Comparison of ENCODE assay signal across 1 fruit fly cellular context in the genomic region with DNA sequence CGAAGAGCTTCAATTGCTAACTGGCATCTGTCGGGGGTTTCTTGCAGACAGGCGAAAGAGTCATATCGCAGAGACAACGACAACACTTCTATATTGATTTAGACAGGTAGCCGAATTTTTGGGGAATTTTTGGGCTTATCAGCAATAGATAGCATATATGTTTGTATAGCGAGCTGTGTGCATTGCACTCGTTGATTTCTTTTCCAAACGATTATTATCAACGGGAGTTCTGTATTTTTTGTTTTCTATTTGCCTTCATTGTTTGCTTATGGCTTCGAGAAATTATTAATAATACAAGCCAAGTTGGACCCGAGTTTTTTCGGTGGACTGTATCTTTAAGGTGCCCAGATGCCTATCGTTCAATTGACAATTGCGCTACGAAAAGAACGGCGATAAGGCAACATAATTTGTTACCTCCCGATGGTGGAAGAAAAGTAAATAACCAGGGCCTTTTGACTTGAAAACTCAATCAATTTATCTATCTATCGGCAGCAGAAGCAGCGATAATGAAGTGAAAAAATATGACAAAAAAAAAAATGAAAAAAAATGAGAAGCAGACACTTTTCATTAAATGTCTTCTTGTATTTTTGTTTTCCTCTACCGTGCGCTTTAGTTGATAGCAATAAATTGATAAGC.
TF ChIP-seq lines count a peak whose summit lies in the region.

No protein-coding gene starts in this region.

TF ChIP-seq in whole organism, embryonic, 481 proteins besides CTCF, POLR2A, EP300 and RAD21 (continued from another document and continues in another):
- TF ChIP-seq CG2202 (tag; optimal IDR thresholded peaks at IDR 0.05; lab: Kevin White, UChicago) (peak; percentile 65), CrebB (tag; optimal IDR thresholded peaks at IDR 0.05; lab: Kevin White, UChicago) (no peak), CG12659 (GFP tag; optimal IDR thresholded peaks at IDR 0.05; lab: Kevin White, UChicago) (no peak), bbx (GFP tag; IDR thresholded peaks at IDR 0.05; lab: Robert Waterston, UW; ENCODE audit: partially characterized antibody) (no peak), CG4854 (GFP tag; optimal IDR thresholded peaks at IDR 0.05; lab: Kevin White, UChicago) (no peak), zen (tag; optimal IDR thresholded peaks at IDR 0.05; lab: Kevin White, UChicago) (peak; percentile 4), CG4360 (GFP tag; IDR thresholded peaks at IDR 0.05; lab: Robert Waterston, UW) (no peak), CG10979 (tag; optimal IDR thresholded peaks at IDR 0.05; lab: Kevin White, UChicago) (no peak), klu (GFP tag; IDR thresholded peaks at IDR 0.05; lab: Robert Waterston, UW) (no peak), CG32767 (GFP tag; IDR thresholded peaks at IDR 0.05; lab: Robert Waterston, UW) (no peak), unpg (GFP tag; optimal IDR thresholded peaks at IDR 0.05; lab: Kevin White, UChicago) (peak; percentile 4), Side (GFP tag; optimal IDR thresholded peaks at IDR 0.05; lab: Kevin White, UChicago) (peak; percentile 30), CG1233 (GFP tag; optimal IDR thresholded peaks at IDR 0.05; lab: Kevin White, UChicago) (peak; percentile 39), mirr (GFP tag; optimal IDR thresholded peaks at IDR 0.05; lab: Kevin White, UChicago) (no peak), Mes4 (GFP tag; optimal IDR thresholded peaks at IDR 0.05; lab: Kevin White, UChicago) (no peak), vnd (GFP tag; IDR thresholded peaks at IDR 0.05; lab: Robert Waterston, UW; ENCODE audit: partially characterized antibody) (0 out of 3 replicates have a peak, but pooled peaks have one; percentile 8), salm (tag; optimal IDR thresholded peaks at IDR 0.05; lab: Kevin White, UChicago) (peak; percentile 54), Atf-2 (GFP tag; optimal IDR thresholded peaks at IDR 0.05; lab: Kevin White, UChicago) (no peak), Ssrp (tag; optimal IDR thresholded peaks at IDR 0.05; lab: Kevin White, UChicago) (no peak), peb (GFP tag; IDR thresholded peaks at IDR 0.05; lab: Robert Waterston, UW) (no peak), Xbp1 (GFP tag; optimal IDR thresholded peaks at IDR 0.05; lab: Kevin White, UChicago) (no peak), jigr1 (GFP tag; IDR thresholded peaks at IDR 0.05; lab: Robert Waterston, UW) (no peak), CG8388 (GFP tag; optimal IDR thresholded peaks at IDR 0.05; lab: Kevin White, UChicago) (peak; percentile 3), sna (GFP tag; IDR thresholded peaks at IDR 0.05; lab: Robert Waterston, UW; ENCODE audit: partially characterized antibody) (no peak), NFAT (GFP tag; IDR thresholded peaks at IDR 0.05; lab: Robert Waterston, UW) (no peak), gsb (GFP tag; IDR thresholded peaks at IDR 0.05; lab: Robert Waterston, UW) (no peak), trem (tag; optimal IDR thresholded peaks at IDR 0.05; lab: Kevin White, UChicago) (no peak), amos (GFP tag; IDR thresholded peaks at IDR 0.05; lab: Robert Waterston, UW; ENCODE audit: partially characterized antibody) (no peak), CG8281 (tag; optimal IDR thresholded peaks at IDR 0.05; lab: Kevin White, UChicago) (peak; percentile 0), prd (optimal IDR thresholded peaks at IDR 0.05; lab: Kevin White, UChicago) (no peak), prd (GFP tag; IDR thresholded peaks at IDR 0.05; lab: Robert Waterston, UW) (no peak), CG9817 (tag; optimal IDR thresholded peaks at IDR 0.05; lab: Kevin White, UChicago) (no peak), sug (tag; optimal IDR thresholded peaks at IDR 0.05; lab: Kevin White, UChicago) (no peak), kay (GFP tag; optimal IDR thresholded peaks at IDR 0.05; lab: Kevin White, UChicago) (no peak), Antp (GFP tag; optimal IDR thresholded peaks at IDR 0.05; lab: Kevin White, UChicago) (no peak), CG3847 (GFP tag; IDR thresholded peaks at IDR 0.05; lab: Robert Waterston, UW) (no peak), maf-S (GFP tag; optimal IDR thresholded peaks at IDR 0.05; lab: Kevin White, UChicago) (no peak), CG4424 (GFP tag; optimal IDR thresholded peaks at IDR 0.05; lab: Kevin White, UChicago) (no peak), D (optimal IDR thresholded peaks at IDR 0.05; lab: Kevin White, UChicago) (no peak), D (GFP tag; optimal IDR thresholded peaks at IDR 0.05; lab: Kevin White, UChicago) (peak; percentile 35), gfzf (GFP tag; optimal IDR thresholded peaks at IDR 0.05; lab: Kevin White, UChicago) (no peak), CG17328 (GFP tag; IDR thresholded peaks at IDR 0.05; lab: Robert Waterston, UW) (0 out of 2 replicates have a peak, but pooled peaks have one; percentile 10), abd-A (tag; optimal IDR thresholded peaks at IDR 0.05; lab: Kevin White, UChicago) (no peak), sens-2 (GFP tag; IDR thresholded peaks at IDR 0.05; lab: Robert Waterston, UW) (no peak; the same call in 1 of the 2 replicates), stc (GFP tag; IDR thresholded peaks at IDR 0.05; lab: Robert Waterston, UW) (no peak), CG18764 (GFP tag; optimal IDR thresholded peaks at IDR 0.05; lab: Kevin White, UChicago) (peak; percentile 23), CG4617 (GFP tag; optimal IDR thresholded peaks at IDR 0.05; lab: Kevin White, UChicago; ENCODE audit: borderline replicate concordance) (no peak), slp2 (GFP tag; optimal IDR thresholded peaks at IDR 0.05; lab: Kevin White, UChicago) (peak; percentile 2), CG12942 (GFP tag; optimal IDR thresholded peaks at IDR 0.05; lab: Kevin White, UChicago) (no peak), repo (GFP tag; optimal IDR thresholded peaks at IDR 0.05; lab: Kevin White, UChicago) (no peak), Mrtf (GFP tag; IDR thresholded peaks at IDR 0.05; lab: Robert Waterston, UW) (no peak), Bgb (GFP tag; IDR thresholded peaks at IDR 0.05; lab: Robert Waterston, UW; ENCODE audit: partially characterized antibody) (no peak), BtbVII (GFP tag; optimal IDR thresholded peaks at IDR 0.05; lab: Kevin White, UChicago) (peak; percentile 22), ci (GFP tag; IDR thresholded peaks at IDR 0.05; lab: Robert Waterston, UW) (0 out of 3 replicates have a peak, but pooled peaks have one; percentile 50), TFAM (GFP tag; optimal IDR thresholded peaks at IDR 0.05; lab: Kevin White, UChicago) (no peak), Blimp-1 (GFP tag; optimal IDR thresholded peaks at IDR 0.05; lab: Kevin White, UChicago) (peak; percentile 11), sim (GFP tag; IDR thresholded peaks at IDR 0.05; lab: Robert Waterston, UW) (no peak), crp (GFP tag; optimal IDR thresholded peaks at IDR 0.05; lab: Kevin White, UChicago) (no peak), Fer3 (tag; optimal IDR thresholded peaks at IDR 0.05; lab: Kevin White, UChicago) (no peak), Adf1 (GFP tag; IDR thresholded peaks at IDR 0.05; lab: Robert Waterston, UW) (no peak), danr (GFP tag; IDR thresholded peaks at IDR 0.05; lab: Robert Waterston, UW) (no peak), CG6813 (GFP tag; optimal IDR thresholded peaks at IDR 0.05; lab: Kevin White, UChicago) (peak; percentile 22), CG10654 (GFP tag; optimal IDR thresholded peaks at IDR 0.05; lab: Kevin White, UChicago) (no peak), CG33557 (GFP tag; optimal IDR thresholded peaks at IDR 0.05; lab: Kevin White, UChicago) (peak; percentile 82), CG18619 (GFP tag; optimal IDR thresholded peaks at IDR 0.05; lab: Kevin White, UChicago) (peak; percentile 37), CG12219 (GFP tag; optimal IDR thresholded peaks at IDR 0.05; lab: Kevin White, UChicago) (no peak), MBD-R2 (GFP tag; IDR thresholded peaks at IDR 0.05; lab: Robert Waterston, UW) (no peak), kni (GFP tag; optimal IDR thresholded peaks at IDR 0.05; lab: Kevin White, UChicago) (peak; percentile 76), Lhr (GFP tag; optimal IDR thresholded peaks at IDR 0.05; lab: Kevin White, UChicago) (peak; percentile 12), Hmx (GFP tag; optimal IDR thresholded peaks at IDR 0.05; lab: Kevin White, UChicago) (no peak), dati (GFP tag; IDR thresholded peaks at IDR 0.05; lab: Robert Waterston, UW) (no peak), chm (GFP tag; IDR thresholded peaks at IDR 0.05; lab: Robert Waterston, UW) (peak; percentile 51), wek (GFP tag; optimal IDR thresholded peaks at IDR 0.05; lab: Kevin White, UChicago) (peak; percentile 47), insv (GFP tag; optimal IDR thresholded peaks at IDR 0.05; lab: Kevin White, UChicago) (no peak), sd (tag; optimal IDR thresholded peaks at IDR 0.05; lab: Kevin White, UChicago) (peak; percentile 38), CG10543 (GFP tag; optimal IDR thresholded peaks at IDR 0.05; lab: Kevin White, UChicago) (peak; percentile 32), Dad (GFP tag; optimal IDR thresholded peaks at IDR 0.05; lab: Kevin White, UChicago) (no peak), gce (GFP tag; IDR thresholded peaks at IDR 0.05; lab: Robert Waterston, UW) (no peak), fd3F (GFP tag; optimal IDR thresholded peaks at IDR 0.05; lab: Kevin White, UChicago) (no peak), Med (GFP tag; lab: Kevin White, UChicago) (no peak), gt (GFP tag; IDR thresholded peaks at IDR 0.05; lab: Robert Waterston, UW) (no peak), CkIIα-i1 (GFP tag; IDR thresholded peaks at IDR 0.05; lab: Robert Waterston, UW) (no peak), gsb-n (tag; optimal IDR thresholded peaks at IDR 0.05; lab: Kevin White, UChicago) (peak; percentile 43), CG6654 (GFP tag; optimal IDR thresholded peaks at IDR 0.05; lab: Kevin White, UChicago) (no peak), disco-r (GFP tag; optimal IDR thresholded peaks at IDR 0.05; lab: Kevin White, UChicago) (no peak), Vsx1 (GFP tag; optimal IDR thresholded peaks at IDR 0.05; lab: Kevin White, UChicago) (peak; percentile 57), nerfin-1 (tag; optimal IDR thresholded peaks at IDR 0.05; lab: Kevin White, UChicago) (peak; percentile 20), hth (optimal IDR thresholded peaks at IDR 0.05; lab: Kevin White, UChicago) (no peak), CG6254 (GFP tag; optimal IDR thresholded peaks at IDR 0.05; lab: Kevin White, UChicago) (peak; percentile 58), ERR (GFP tag; optimal IDR thresholded peaks at IDR 0.05; lab: Kevin White, UChicago) (no peak), dimm (GFP tag; IDR thresholded peaks at IDR 0.05; lab: Robert Waterston, UW) (no peak), z (GFP tag; IDR thresholded peaks at IDR 0.05; lab: Robert Waterston, UW) (no peak; the same call in 2 of the 3 replicates), CG3407 (GFP tag; optimal IDR thresholded peaks at IDR 0.05; lab: Kevin White, UChicago) (peak; percentile 49), CG13424 (tag; optimal IDR thresholded peaks at IDR 0.05; lab: Kevin White, UChicago) (peak; percentile 13), CG14710 (tag; optimal IDR thresholded peaks at IDR 0.05; lab: Kevin White, UChicago) (peak; percentile 37), CG7372 (GFP tag; IDR thresholded peaks at IDR 0.05; lab: Robert Waterston, UW) (no peak), CG10274 (GFP tag; optimal IDR thresholded peaks at IDR 0.05; lab: Kevin White, UChicago) (no peak), Oaz (GFP tag; IDR thresholded peaks at IDR 0.05; lab: Robert Waterston, UW) (no peak), grau (tag; optimal IDR thresholded peaks at IDR 0.05; lab: Kevin White, UChicago) (no peak), tio (GFP tag; optimal IDR thresholded peaks at IDR 0.05; lab: Kevin White, UChicago) (no peak), pfk (GFP tag; optimal IDR thresholded peaks at IDR 0.05; lab: Kevin White, UChicago) (no peak), CG18262 (tag; optimal IDR thresholded peaks at IDR 0.05; lab: Kevin White, UChicago) (peak; percentile 36), nmo (GFP tag; optimal IDR thresholded peaks at IDR 0.05; lab: Kevin White, UChicago) (no peak), Kr (GFP tag; optimal IDR thresholded peaks at IDR 0.05; lab: Kevin White, UChicago) (peak; percentile 79), CG34224 (GFP tag; IDR thresholded peaks at IDR 0.05; lab: Robert Waterston, UW; ENCODE audit: partially characterized antibody) (no peak), CG10366 (GFP tag; IDR thresholded peaks at IDR 0.05; lab: Robert Waterston, UW) (no peak), org-1 (GFP tag; optimal IDR thresholded peaks at IDR 0.05; lab: Kevin White, UChicago) (no peak), Drgx (GFP tag; IDR thresholded peaks at IDR 0.05; lab: Robert Waterston, UW) (no peak), pho (GFP tag; optimal IDR thresholded peaks at IDR 0.05; lab: Kevin White, UChicago) (no peak), corto (GFP tag; optimal IDR thresholded peaks at IDR 0.05; lab: Kevin White, UChicago) (no peak), unc-4 (GFP tag; IDR thresholded peaks at IDR 0.05; lab: Robert Waterston, UW; ENCODE audit: partially characterized antibody) (no peak), NC2β (GFP tag; optimal IDR thresholded peaks at IDR 0.05; lab: Kevin White, UChicago) (no peak), Hr78 (GFP tag; optimal IDR thresholded peaks at IDR 0.05; lab: Kevin White, UChicago) (no peak), Sox100B (GFP tag; optimal IDR thresholded peaks at IDR 0.05; lab: Kevin White, UChicago) (peak; percentile 42), CG6854 (GFP tag; optimal IDR thresholded peaks at IDR 0.05; lab: Kevin White, UChicago) (no peak), fd64A (GFP tag; optimal IDR thresholded peaks at IDR 0.05; lab: Kevin White, UChicago) (peak; percentile 10), MESR4 (GFP tag; optimal IDR thresholded peaks at IDR 0.05; lab: Kevin White, UChicago) (no peak), CG4707 (GFP tag; optimal IDR thresholded peaks at IDR 0.05; lab: Kevin White, UChicago) (no peak), CG2712 (tag; optimal IDR thresholded peaks at IDR 0.05; lab: Kevin White, UChicago) (peak; percentile 40), C15 (GFP tag; IDR thresholded peaks at IDR 0.05; lab: Robert Waterston, UW) (no peak), gem (tag; optimal IDR thresholded peaks at IDR 0.05; lab: Kevin White, UChicago) (peak; percentile 46), ATbp (GFP tag; optimal IDR thresholded peaks at IDR 0.05; lab: Kevin White, UChicago) (peak; percentile 42), p53 (GFP tag; optimal IDR thresholded peaks at IDR 0.05; lab: Kevin White, UChicago) (no peak), CG10147 (GFP tag; optimal IDR thresholded peaks at IDR 0.05; lab: Kevin White, UChicago) (no peak), CG2120 (GFP tag; optimal IDR thresholded peaks at IDR 0.05; lab: Kevin White, UChicago) (no peak), onecut (GFP tag; IDR thresholded peaks at IDR 0.05; lab: Robert Waterston, UW) (0 out of 2 replicates have a peak, but pooled peaks have one; percentile 5), CG31365 (tag; optimal IDR thresholded peaks at IDR 0.05; lab: Kevin White, UChicago) (no peak), wdn (GFP tag; IDR thresholded peaks at IDR 0.05; lab: Robert Waterston, UW) (no peak), CG5245 (GFP tag; optimal IDR thresholded peaks at IDR 0.05; lab: Kevin White, UChicago) (no peak)
